Fruit fly (Drosophila melanogaster) whole organism, embryonic: ENCODE measurements around the gene CG16984.
A peak's percentile ranks its signal among the peaks of the same experiment; 100 is the strongest.

Experiments
- Abd-B ChIP-seq: fragments of 200-800 bp; sonication (Bioruptor generic); optimal IDR thresholded peaks from 2 replicates; lab custom pipeline; 2018; ENCODE audit warnings: missing biosample characterization, mild to moderate bottlenecking, missing genetic modification characterization, moderate library complexity
- Atf-2 ChIP-seq: fragments of 200-800 bp; sonication (Bioruptor generic); optimal IDR thresholded peaks from 2 replicates; lab custom pipeline; 2016; ENCODE audit warnings: missing biosample characterization, missing genetic modification characterization
- Atf6 ChIP-seq: fragments of 200-800 bp; sonication (Bioruptor generic); IDR thresholded peaks from 2 replicates; pipeline ENCODE4 v1.3.6; 2022; ENCODE audit warnings: missing biosample characterization, missing genetic modification characterization
- B-H1 ChIP-seq: fragments of 200-800 bp; sonication (Bioruptor generic); IDR thresholded peaks from 3 replicates; pipeline ENCODE4 v1.3.6; 2022; ENCODE audit warnings: missing biosample characterization, missing genetic modification characterization
- CG11695 ChIP-seq: fragments of 200-800 bp; sonication (Bioruptor generic); IDR thresholded peaks from 3 replicates; pipeline ENCODE4 v1.3.6; 2022; ENCODE audit warnings: missing biosample characterization, missing genetic modification characterization
- CG13624 ChIP-seq: fragments of 200-800 bp; sonication (Bioruptor generic); optimal IDR thresholded peaks from 2 replicates; lab custom pipeline; 2016; ENCODE audit warnings: missing biosample characterization, missing genetic modification characterization
- CG14014 ChIP-seq: fragments of 200-800 bp; sonication (Bioruptor generic); IDR thresholded peaks from 2 replicates; pipeline ENCODE4 v1.3.6; 2022; ENCODE audit warnings: missing biosample characterization, missing genetic modification characterization
- CG1603 ChIP-seq: fragments of 200-800 bp; sonication (Bioruptor generic); optimal IDR thresholded peaks from 2 replicates; lab custom pipeline; 2019; ENCODE audit warnings: missing biosample characterization, mild to moderate bottlenecking, missing genetic modification characterization, moderate library complexity
- CG16779 ChIP-seq: fragments of 200-800 bp; sonication (Bioruptor generic); IDR thresholded peaks from 2 replicates; pipeline ENCODE4 v1.3.6; 2022; ENCODE audit warnings: missing biosample characterization, missing genetic modification characterization
- CG1792 ChIP-seq: fragments of 200-800 bp; sonication (Bioruptor generic); optimal IDR thresholded peaks from 2 replicates; lab custom pipeline; 2016; ENCODE audit warnings: missing biosample characterization, missing genetic modification characterization
- CG18011 ChIP-seq: fragments of 200-800 bp; sonication (Bioruptor generic); optimal IDR thresholded peaks from 2 replicates; lab custom pipeline; 2017; ENCODE audit warnings: missing biosample characterization, missing genetic modification characterization, mild to moderate bottlenecking, moderate library complexity, missing genotype
- CG18476 ChIP-seq: fragments of 200-800 bp; sonication (Bioruptor generic); optimal IDR thresholded peaks from 2 replicates; lab custom pipeline; 2016; ENCODE audit warnings: missing biosample characterization, mild to moderate bottlenecking, missing genetic modification characterization
- CG18764 ChIP-seq: fragments of 200-800 bp; sonication (Bioruptor generic); optimal IDR thresholded peaks from 3 replicates; lab custom pipeline; 2016; ENCODE audit warnings: missing biosample characterization, missing genetic modification characterization
- CG2202 ChIP-seq: fragments of 200-800 bp; sonication (Bioruptor generic); optimal IDR thresholded peaks from 2 replicates; lab custom pipeline; 2018; ENCODE audit warnings: missing biosample characterization, mild to moderate bottlenecking, missing genetic modification characterization
- CG31224 ChIP-seq: fragments of 200-800 bp; sonication (Bioruptor generic); IDR thresholded peaks from 2 replicates; pipeline ENCODE4 v1.3.6; 2022; ENCODE audit warnings: missing biosample characterization, missing genetic modification characterization
- CG32767 ChIP-seq: fragments of 200-800 bp; sonication (Bioruptor generic); IDR thresholded peaks from 2 replicates; pipeline ENCODE4 v1.3.6; 2022; ENCODE audit warnings: missing biosample characterization, missing genetic modification characterization
- CG32772 ChIP-seq: fragments of 200-800 bp; sonication (Bioruptor generic); IDR thresholded peaks from 2 replicates; pipeline ENCODE4 v1.3.6; 2022; ENCODE audit warnings: missing biosample characterization, missing genetic modification characterization
- CG4617 ChIP-seq: fragments of 200-800 bp; sonication (Bioruptor generic); optimal IDR thresholded peaks from 3 replicates; lab custom pipeline; 2016; ENCODE audit warnings: missing biosample characterization, missing genetic modification characterization, borderline replicate concordance
- CG4820 ChIP-seq: fragments of 200-800 bp; sonication (Bioruptor generic); optimal IDR thresholded peaks from 3 replicates; lab custom pipeline; 2016; ENCODE audit warnings: missing biosample characterization, missing genetic modification characterization
- CG6765 ChIP-seq: fragments of 200-800 bp; sonication (Bioruptor generic); optimal IDR thresholded peaks from 3 replicates; lab custom pipeline; 2017; ENCODE audit warnings: missing biosample characterization, mild to moderate bottlenecking, missing genetic modification characterization
- CG7556 ChIP-seq: fragments of 200-800 bp; sonication (Bioruptor generic); optimal IDR thresholded peaks from 2 replicates; lab custom pipeline; 2017; ENCODE audit warnings: missing biosample characterization, mild to moderate bottlenecking, missing genetic modification characterization
- CG8765 ChIP-seq: fragments of 200-800 bp; sonication (Bioruptor generic); IDR thresholded peaks from 2 replicates; pipeline ENCODE4 v1.3.6; 2022; ENCODE audit warnings: missing biosample characterization, missing genetic modification characterization
- CG9817 ChIP-seq: fragments of 200-800 bp; sonication (Bioruptor generic); optimal IDR thresholded peaks from 2 replicates; lab custom pipeline; 2018; ENCODE audit warnings: missing biosample characterization, mild to moderate bottlenecking, missing genetic modification characterization, moderate library complexity
- D ChIP-seq, 2 experiments: fragments of 200-800 bp in 1 of 2; fragments of >200 bp in 1 of 2; sonication (Bioruptor generic) in 1 of 2; optimal IDR thresholded peaks; 2 replicates in 1 of 2; 3 replicates in 1 of 2; lab custom pipeline; 2017; ENCODE audit warnings: mild to moderate bottlenecking in 1 of 2, missing biosample characterization in 1 of 2, missing genetic modification characterization in 1 of 2, missing genetic modification reagents in 1 of 2
- Dip3 ChIP-seq: fragments of 200-800 bp; sonication (Bioruptor generic); optimal IDR thresholded peaks from 3 replicates; lab custom pipeline; 2016; ENCODE audit warnings: missing biosample characterization, missing genetic modification characterization
- Fer1 ChIP-seq: fragments of 200-800 bp; sonication (Bioruptor generic); optimal IDR thresholded peaks from 2 replicates; lab custom pipeline; 2017; ENCODE audit warnings: missing biosample characterization, mild to moderate bottlenecking, missing genetic modification characterization
- HLHmδ ChIP-seq: fragments of 200-800 bp; sonication (Bioruptor generic); optimal IDR thresholded peaks from 2 replicates; lab custom pipeline; 2018; ENCODE audit warnings: missing biosample characterization, mild to moderate bottlenecking, missing genetic modification characterization, moderate library complexity
- Lpt ChIP-seq: fragments of >200 bp; optimal IDR thresholded peaks from 2 replicates; lab custom pipeline; 2018; ENCODE audit warnings: missing biosample characterization, missing genetic modification characterization
- Med ChIP-seq: fragments of 200-800 bp; sonication (Bioruptor generic); peaks from one replicate; lab custom pipeline; 2016; ENCODE audit warnings: missing biosample characterization, missing genetic modification characterization, mild to moderate bottlenecking, inconsistent platforms, moderate library complexity
- Meics ChIP-seq: fragments of 200-800 bp; sonication (Bioruptor generic); optimal IDR thresholded peaks from 2 replicates; lab custom pipeline; 2017; ENCODE audit warnings: missing biosample characterization, mild to moderate bottlenecking, missing genetic modification characterization
- Mes4 ChIP-seq: fragments of 200-800 bp; sonication (Bioruptor generic); optimal IDR thresholded peaks from 2 replicates; lab custom pipeline; 2016; ENCODE audit warnings: missing biosample characterization, missing genetic modification characterization
- NK7.1 ChIP-seq: fragments of 200-800 bp; sonication (Bioruptor generic); optimal IDR thresholded peaks from 3 replicates; lab custom pipeline; 2016; ENCODE audit warnings: missing biosample characterization, missing genetic modification characterization
- Optix ChIP-seq: fragments of 200-800 bp; sonication (Bioruptor generic); IDR thresholded peaks from 3 replicates; pipeline ENCODE4 v1.3.6; 2022; ENCODE audit warnings: missing biosample characterization, missing genetic modification characterization
- Stat92E ChIP-seq, 3 experiments: fragments of >200 bp in 2 of 3; fragments of 200-800 bp in 1 of 3; sonication (Bioruptor generic) in 1 of 3; optimal IDR thresholded peaks; 2 replicates each; lab custom pipeline; 2017 to 2019; ENCODE audit warnings: missing biosample characterization in 3 of 3, missing genetic modification characterization in 3 of 3, mild to moderate bottlenecking in 1 of 3, moderate library complexity in 1 of 3
- abd-A ChIP-seq: fragments of 200-800 bp; sonication (Bioruptor generic); optimal IDR thresholded peaks from 3 replicates; lab custom pipeline; 2019; ENCODE audit warnings: missing biosample characterization, mild to moderate bottlenecking, missing genetic modification characterization, moderate library complexity
- bigmax ChIP-seq: fragments of 200-800 bp; sonication (Bioruptor generic); optimal IDR thresholded peaks from 2 replicates; lab custom pipeline; 2018; ENCODE audit warnings: missing biosample characterization, mild to moderate bottlenecking, missing genetic modification characterization
- grau ChIP-seq: fragments of 200-800 bp; optimal IDR thresholded peaks from 3 replicates; lab custom pipeline; 2019; ENCODE audit warnings: missing biosample characterization, mild to moderate bottlenecking, missing genetic modification characterization, moderate library complexity
- gro ChIP-seq: fragments of 200-800 bp; sonication (Bioruptor generic); optimal IDR thresholded peaks from 2 replicates; lab custom pipeline; 2016; ENCODE audit warnings: missing biosample characterization, missing genetic modification characterization
- gt ChIP-seq: fragments of 200-800 bp; sonication (Bioruptor generic); IDR thresholded peaks from 2 replicates; pipeline ENCODE4 v1.3.6; 2022; ENCODE audit warnings: missing biosample characterization, missing genetic modification characterization
- ham ChIP-seq: fragments of 200-800 bp; sonication (Bioruptor generic); IDR thresholded peaks from 2 replicates; pipeline ENCODE4 v1.3.6; 2022; ENCODE audit warnings: missing biosample characterization, missing genetic modification characterization
- jigr1 ChIP-seq: fragments of 200-800 bp; sonication (Bioruptor generic); IDR thresholded peaks from 3 replicates; pipeline ENCODE4 v1.3.6; 2022; ENCODE audit warnings: missing biosample characterization, missing genetic modification characterization
- jumu ChIP-seq: fragments of 200-800 bp; sonication (Bioruptor generic); optimal IDR thresholded peaks from 3 replicates; lab custom pipeline; 2016; ENCODE audit warnings: missing biosample characterization, missing genetic modification characterization
- knrl ChIP-seq: fragments of 200-800 bp; sonication (Bioruptor generic); IDR thresholded peaks from 3 replicates; pipeline ENCODE4 v1.3.6; 2022; ENCODE audit warnings: missing biosample characterization, missing genetic modification characterization; ENCODE audit not compliant: partially characterized antibody
- lov ChIP-seq, 2 experiments: fragments of 200-800 bp in 1 of 2; fragments of >200 bp in 1 of 2; sonication (Bioruptor generic) in 1 of 2; IDR thresholded peaks in 1 of 2; optimal IDR thresholded peaks in 1 of 2; 2 replicates in 1 of 2; 3 replicates in 1 of 2; pipeline versions ENCODE4 v1.3.6 to Lab custom; 2017 to 2022; ENCODE audit warnings: missing biosample characterization in 1 of 2, missing genetic modification characterization in 1 of 2
- nau ChIP-seq: fragments of 200-800 bp; sonication (Bioruptor generic); optimal IDR thresholded peaks from 3 replicates; lab custom pipeline; 2017; ENCODE audit warnings: missing biosample characterization, mild to moderate bottlenecking, missing genetic modification characterization, missing genetic modification reagents
- sr ChIP-seq: fragments of 200-800 bp; sonication (Bioruptor generic); IDR thresholded peaks from 3 replicates; pipeline ENCODE4 v1.3.6; 2022; ENCODE audit warnings: missing biosample characterization, missing genetic modification characterization
- vnd ChIP-seq: fragments of 200-800 bp; sonication (Bioruptor generic); IDR thresholded peaks from 3 replicates; pipeline ENCODE4 v1.3.6; 2022; ENCODE audit warnings: missing biosample characterization, missing genetic modification characterization; ENCODE audit not compliant: partially characterized antibody
- wor ChIP-seq: fragments of 200-800 bp; sonication (Bioruptor generic); IDR thresholded peaks from 2 replicates; pipeline ENCODE4 v1.3.6; 2022; ENCODE audit warnings: missing biosample characterization, missing genetic modification characterization
- z ChIP-seq: fragments of 200-800 bp; sonication (Bioruptor generic); IDR thresholded peaks from 3 replicates; pipeline ENCODE4 v1.3.6; 2022; ENCODE audit warnings: missing biosample characterization, missing genetic modification characterization

CG16984 gene

dm6 chr3L:2552116-2552843 lies 43.3 kb upstream of the CG16984 start (continued):
- no peak for TF ChIP-seq CG16779 (GFP tag; lab: Robert Waterston, UW)
- no peak for TF ChIP-seq HLHmδ (GFP tag; lab: Kevin White, UChicago)
- TF ChIP-seq Abd-B: peak; percentile 36
- peak; percentile 22 for TF ChIP-seq CG18764 (GFP tag; lab: Kevin White, UChicago)
- peak; percentile 52 for TF ChIP-seq Atf-2 (GFP tag; lab: Kevin White, UChicago)
- peak; percentile 34; the same call in 1 of the 3 replicates for TF ChIP-seq B-H1
- no peak for TF ChIP-seq lov (optimal IDR thresholded peaks at IDR 0.05; lab: Kevin White, UChicago)
- TF ChIP-seq lov (GFP tag; IDR thresholded peaks at IDR 0.05; lab: Robert Waterston, UW): no peak
- TF ChIP-seq CG18476 (GFP tag; lab: Kevin White, UChicago): peak; percentile 57
- peak in 1 of 3 experiments; percentile 60 for TF ChIP-seq Stat92E (GFP tag; optimal IDR thresholded peaks at IDR 0.05; lab: Kevin White, UChicago)
- peak; percentile 55 for TF ChIP-seq jumu (GFP tag; lab: Kevin White, UChicago)
- peak; percentile 33 for TF ChIP-seq CG13624 (GFP tag; lab: Kevin White, UChicago)
- no peak for TF ChIP-seq CG8765
- TF ChIP-seq CG14014 (GFP tag; lab: Robert Waterston, UW): no peak
- no peak for TF ChIP-seq gro
- TF ChIP-seq CG32767 (GFP tag; lab: Robert Waterston, UW): no peak
- no peak for TF ChIP-seq vnd (GFP tag; lab: Robert Waterston, UW)
- TF ChIP-seq Meics: peak; percentile 37
- no peak for TF ChIP-seq gt
- TF ChIP-seq CG4820: peak; percentile 69
- TF ChIP-seq Med: peak; percentile 94
- peak; percentile 68 for TF ChIP-seq grau
- no peak for TF ChIP-seq CG4617 (GFP tag; lab: Kevin White, UChicago)
- peak; percentile 41 for TF ChIP-seq abd-A
- TF ChIP-seq CG32772: peak; percentile 63
- TF ChIP-seq CG1792 (GFP tag; lab: Kevin White, UChicago): peak; percentile 38
- TF ChIP-seq bigmax (GFP tag; lab: Kevin White, UChicago): no peak
- TF ChIP-seq CG6765: no peak
- TF ChIP-seq CG2202 (tag; lab: Kevin White, UChicago): peak; percentile 69
- peak; percentile 13 for TF ChIP-seq NK7.1
- no peak for TF ChIP-seq sr
- TF ChIP-seq CG9817: no peak
- TF ChIP-seq CG1603: peak; percentile 73
- no peak for TF ChIP-seq Optix (GFP tag; lab: Robert Waterston, UW)
- TF ChIP-seq Dip3 (GFP tag; lab: Kevin White, UChicago): peak; percentile 34
- TF ChIP-seq wor (GFP tag; lab: Robert Waterston, UW): 0 out of 2 replicates have a peak, but pooled peaks have one; percentile 37
- no peak for TF ChIP-seq Lpt (GFP tag; lab: Kevin White, UChicago)
- peak; percentile 70 for TF ChIP-seq CG7556 (GFP tag; lab: Kevin White, UChicago)
- TF ChIP-seq jigr1 (GFP tag; lab: Robert Waterston, UW): no peak
- TF ChIP-seq CG31224 (GFP tag; lab: Robert Waterston, UW): no peak
- peak; percentile 52 for TF ChIP-seq Mes4 (GFP tag; lab: Kevin White, UChicago)
- TF ChIP-seq CG11695 (GFP tag; lab: Robert Waterston, UW): peak; percentile 46; the same call in 1 of the 3 replicates
- no peak for TF ChIP-seq z
- peak; percentile 14 for TF ChIP-seq CG18011
- no peak for TF ChIP-seq ham
- no peak for TF ChIP-seq knrl
- TF ChIP-seq D (optimal IDR thresholded peaks at IDR 0.05; lab: Kevin White, UChicago): no peak
- peak; percentile 79 for TF ChIP-seq D (GFP tag; optimal IDR thresholded peaks at IDR 0.05; lab: Kevin White, UChicago)
- peak; percentile 60 for TF ChIP-seq Fer1 (GFP tag; lab: Kevin White, UChicago)
- peak; percentile 69 for TF ChIP-seq nau (GFP tag; lab: Kevin White, UChicago)
- TF ChIP-seq Atf6: no peak
